Fruit fly (Drosophila melanogaster) whole organism, embryonic: ENCODE measurements around the gene CG14221.

Source experiments
- B-H2 ChIP-seq: fragments of 200-800 bp; sonication (Bioruptor generic); optimal IDR thresholded peaks from 2 replicates; lab custom pipeline; 2018; ENCODE audit warnings: missing biosample characterization, mild to moderate bottlenecking, missing genetic modification characterization
- BEAF-32 ChIP-seq: fragments of 200-800 bp; sonication (Bioruptor generic); optimal IDR thresholded peaks from 3 replicates; lab custom pipeline; 2017; ENCODE audit warnings: missing biosample characterization, missing genetic modification characterization, mild to moderate bottlenecking, moderate library complexity, missing genetic modification reagents
- Bgb ChIP-seq: fragments of 200-800 bp; sonication (Bioruptor generic); IDR thresholded peaks from 2 replicates; pipeline ENCODE4 v1.3.6; 2022; ENCODE audit warnings: missing biosample characterization, missing genetic modification characterization; ENCODE audit not compliant: partially characterized antibody
- Blimp-1 ChIP-seq: fragments of 200-800 bp; sonication (Bioruptor generic); optimal IDR thresholded peaks from 3 replicates; lab custom pipeline; 2018; ENCODE audit warnings: missing biosample characterization, missing genetic modification characterization, mild to moderate bottlenecking, moderate library complexity, missing genetic modification reagents
- Bteb2 ChIP-seq: fragments of 200-800 bp; sonication (Bioruptor generic); optimal IDR thresholded peaks from 2 replicates; lab custom pipeline; 2016; ENCODE audit warnings: missing biosample characterization, missing genetic modification characterization
- CG1024 ChIP-seq: fragments of 200-800 bp; sonication (Bioruptor generic); IDR thresholded peaks from 2 replicates; pipeline ENCODE4 v1.3.6; 2022; ENCODE audit warnings: missing biosample characterization, missing genetic modification characterization
- CG12942 ChIP-seq: fragments of 200-800 bp; sonication (Bioruptor generic); optimal IDR thresholded peaks from 3 replicates; lab custom pipeline; 2016; ENCODE audit warnings: missing biosample characterization, missing genetic modification characterization
- CG18262 ChIP-seq: fragments of 200-800 bp; optimal IDR thresholded peaks from 3 replicates; lab custom pipeline; 2019; ENCODE audit warnings: missing biosample characterization, mild to moderate bottlenecking, missing genetic modification characterization, moderate library complexity
- CG1832 ChIP-seq: fragments of 200-800 bp; sonication (Bioruptor generic); optimal IDR thresholded peaks from 2 replicates; lab custom pipeline; 2017; ENCODE audit warnings: missing biosample characterization, mild to moderate bottlenecking, missing genetic modification characterization, inconsistent platforms
- CG18476 ChIP-seq: fragments of 200-800 bp; sonication (Bioruptor generic); optimal IDR thresholded peaks from 2 replicates; lab custom pipeline; 2016; ENCODE audit warnings: missing biosample characterization, mild to moderate bottlenecking, missing genetic modification characterization
- CG2875 ChIP-seq: fragments of 200-800 bp; sonication (Bioruptor generic); optimal IDR thresholded peaks from 2 replicates; lab custom pipeline; 2017; ENCODE audit warnings: missing biosample characterization, mild to moderate bottlenecking, missing genetic modification characterization, missing genetic modification reagents
- CG3281 ChIP-seq: fragments of 200-800 bp; sonication (Bioruptor generic); optimal IDR thresholded peaks from 3 replicates; lab custom pipeline; 2017; ENCODE audit warnings: missing biosample characterization, mild to moderate bottlenecking, missing genetic modification characterization
- CG4282 ChIP-seq: fragments of 200-800 bp; sonication (Bioruptor generic); optimal IDR thresholded peaks from 2 replicates; lab custom pipeline; 2016; ENCODE audit warnings: missing biosample characterization, missing genetic modification characterization
- CG4404 ChIP-seq: fragments of 200-800 bp; sonication (Bioruptor generic); IDR thresholded peaks from 2 replicates; pipeline ENCODE4 v1.3.6; 2022; ENCODE audit warnings: missing biosample characterization, missing genetic modification characterization
- CG4707 ChIP-seq: fragments of 200-800 bp; sonication (Bioruptor generic); optimal IDR thresholded peaks from 2 replicates; lab custom pipeline; 2018; ENCODE audit warnings: missing biosample characterization, mild to moderate bottlenecking, missing genetic modification characterization, moderate library complexity
- CG7271 ChIP-seq: fragments of 200-800 bp; sonication (Bioruptor generic); optimal IDR thresholded peaks from 2 replicates; lab custom pipeline; 2018; ENCODE audit warnings: missing biosample characterization, mild to moderate bottlenecking, missing genetic modification characterization, moderate library complexity
- CG8944 ChIP-seq: fragments of 200-800 bp; sonication (Bioruptor generic); optimal IDR thresholded peaks from 3 replicates; lab custom pipeline; 2016; ENCODE audit warnings: missing biosample characterization, missing genetic modification characterization
- CG9437 ChIP-seq: fragments of 200-800 bp; sonication (Bioruptor generic); optimal IDR thresholded peaks from 2 replicates; lab custom pipeline; 2018; ENCODE audit warnings: missing biosample characterization, mild to moderate bottlenecking, missing genetic modification characterization
- CTCF ChIP-seq: fragments of 200-800 bp; sonication (Bioruptor generic); optimal IDR thresholded peaks from 2 replicates; lab custom pipeline; 2017; ENCODE audit warnings: missing biosample characterization, mild to moderate bottlenecking, missing genetic modification characterization, moderate library complexity
- D19A ChIP-seq: fragments of 200-800 bp; optimal IDR thresholded peaks from 3 replicates; lab custom pipeline; 2019; ENCODE audit warnings: missing biosample characterization, mild to moderate bottlenecking, missing genetic modification characterization, moderate library complexity
- HLHmδ ChIP-seq: fragments of 200-800 bp; sonication (Bioruptor generic); optimal IDR thresholded peaks from 2 replicates; lab custom pipeline; 2018; ENCODE audit warnings: missing biosample characterization, mild to moderate bottlenecking, missing genetic modification characterization, moderate library complexity
- Hr39 ChIP-seq: fragments of >200 bp; optimal IDR thresholded peaks from 2 replicates; lab custom pipeline; 2017
- Myb ChIP-seq: fragments of 200-800 bp; sonication (Bioruptor generic); optimal IDR thresholded peaks from 2 replicates; lab custom pipeline; 2016; ENCODE audit warnings: missing biosample characterization, missing genetic modification characterization
- Poxn ChIP-seq: fragments of 200-800 bp; sonication (Bioruptor generic); IDR thresholded peaks from 2 replicates; pipeline ENCODE4 v1.3.6; 2022; ENCODE audit warnings: missing biosample characterization, missing genetic modification characterization
- Scr ChIP-seq: fragments of 200-800 bp; sonication (Bioruptor generic); IDR thresholded peaks from 2 replicates; pipeline ENCODE4 v1.3.6; 2022; ENCODE audit warnings: missing biosample characterization, missing genetic modification characterization; ENCODE audit not compliant: partially characterized antibody
- Side ChIP-seq: fragments of 200-800 bp; sonication (Bioruptor generic); optimal IDR thresholded peaks from 2 replicates; lab custom pipeline; 2016; ENCODE audit warnings: missing biosample characterization, missing genetic modification characterization
- ab ChIP-seq: fragments of 200-800 bp; sonication (Bioruptor generic); optimal IDR thresholded peaks from 2 replicates; lab custom pipeline; 2016; ENCODE audit warnings: missing biosample characterization, missing genetic modification characterization
- bbx ChIP-seq: fragments of 200-800 bp; sonication (Bioruptor generic); IDR thresholded peaks from 2 replicates; pipeline ENCODE4 v1.3.6; 2022; ENCODE audit warnings: missing biosample characterization, missing genetic modification characterization; ENCODE audit not compliant: partially characterized antibody
- br ChIP-seq: fragments of >200 bp; optimal IDR thresholded peaks from 2 replicates; lab custom pipeline; 2017
- bsh ChIP-seq, 2 experiments: fragments of 200-800 bp; sonication (Bioruptor generic); optimal IDR thresholded peaks; 2 replicates each; lab custom pipeline; 2017 to 2018; ENCODE audit warnings: mild to moderate bottlenecking in 2 of 2, missing biosample characterization in 2 of 2, missing genetic modification characterization in 2 of 2, moderate library complexity in 1 of 2
- chinmo ChIP-seq: fragments of 200-800 bp; sonication (Bioruptor generic); IDR thresholded peaks from 4 replicates; pipeline ENCODE4 v1.3.6; 2022; ENCODE audit warnings: missing biosample characterization, missing genetic modification characterization; ENCODE audit not compliant: partially characterized antibody
- chm ChIP-seq: fragments of 200-800 bp; sonication (Bioruptor generic); IDR thresholded peaks from 2 replicates; pipeline ENCODE4 v1.3.6; 2022; ENCODE audit warnings: missing biosample characterization, missing genetic modification characterization
- dati ChIP-seq: fragments of 200-800 bp; sonication (Bioruptor generic); IDR thresholded peaks from 2 replicates; pipeline ENCODE4 v1.3.6; 2022; ENCODE audit warnings: missing biosample characterization, missing genetic modification characterization
- dimm ChIP-seq: fragments of 200-800 bp; sonication (Bioruptor generic); IDR thresholded peaks from 2 replicates; pipeline ENCODE4 v1.3.6; 2022; ENCODE audit warnings: missing biosample characterization, missing genetic modification characterization
- ems ChIP-seq: fragments of 200-800 bp; sonication (Bioruptor generic); optimal IDR thresholded peaks from 3 replicates; lab custom pipeline; 2016; ENCODE audit warnings: missing biosample characterization, missing genetic modification characterization
- exex ChIP-seq: fragments of 200-800 bp; sonication (Bioruptor generic); optimal IDR thresholded peaks from 4 replicates; lab custom pipeline; 2018; ENCODE audit warnings: missing biosample characterization, mild to moderate bottlenecking, missing genetic modification characterization, moderate library complexity
- her ChIP-seq: fragments of 200-800 bp; sonication (Bioruptor generic); optimal IDR thresholded peaks from 2 replicates; lab custom pipeline; 2016; ENCODE audit warnings: missing biosample characterization, missing genetic modification characterization
- inv ChIP-seq: fragments of 200-800 bp; sonication (Bioruptor generic); IDR thresholded peaks from 2 replicates; pipeline ENCODE4 v1.3.6; 2022; ENCODE audit warnings: missing biosample characterization, missing genetic modification characterization; ENCODE audit not compliant: partially characterized antibody
- lov ChIP-seq, 2 experiments: fragments of 200-800 bp in 1 of 2; fragments of >200 bp in 1 of 2; sonication (Bioruptor generic) in 1 of 2; IDR thresholded peaks in 1 of 2; optimal IDR thresholded peaks in 1 of 2; 2 replicates in 1 of 2; 3 replicates in 1 of 2; pipeline versions ENCODE4 v1.3.6 to Lab custom; 2017 to 2022; ENCODE audit warnings: missing biosample characterization in 1 of 2, missing genetic modification characterization in 1 of 2
- mirr ChIP-seq: fragments of 200-800 bp; sonication (Bioruptor generic); optimal IDR thresholded peaks from 3 replicates; lab custom pipeline; 2018; ENCODE audit warnings: missing biosample characterization, mild to moderate bottlenecking, missing genetic modification characterization
- nau ChIP-seq: fragments of 200-800 bp; sonication (Bioruptor generic); optimal IDR thresholded peaks from 3 replicates; lab custom pipeline; 2017; ENCODE audit warnings: missing biosample characterization, mild to moderate bottlenecking, missing genetic modification characterization, missing genetic modification reagents
- nmo ChIP-seq: fragments of 200-800 bp; sonication (Bioruptor generic); optimal IDR thresholded peaks from 2 replicates; lab custom pipeline; 2018; ENCODE audit warnings: missing biosample characterization, mild to moderate bottlenecking, missing genetic modification characterization, moderate library complexity
- onecut ChIP-seq: fragments of 200-800 bp; sonication (Bioruptor generic); IDR thresholded peaks from 2 replicates; pipeline ENCODE4 v1.3.6; 2022; ENCODE audit warnings: missing biosample characterization, missing genetic modification characterization
- pan ChIP-seq, 4 experiments: fragments of >200 bp in 3 of 4; fragments of 200-800 bp in 1 of 4; sonication (Bioruptor generic) in 1 of 4; optimal IDR thresholded peaks in 3 of 4; IDR thresholded peaks in 1 of 4; 2 replicates each; pipeline versions ENCODE4 v1.3.6 to Lab custom; 2017 to 2022; ENCODE audit warnings: missing biosample characterization in 2 of 4, missing genetic modification characterization in 2 of 4, mixed read lengths in 1 of 4
- pb ChIP-seq: fragments of 200-800 bp; sonication (Bioruptor generic); optimal IDR thresholded peaks from 3 replicates; lab custom pipeline; 2016; ENCODE audit warnings: missing biosample characterization, missing genetic modification characterization
- pho ChIP-seq: fragments of 200-800 bp; sonication (Bioruptor generic); optimal IDR thresholded peaks from 2 replicates; lab custom pipeline; 2016; ENCODE audit warnings: missing biosample characterization, missing genetic modification characterization
- psq ChIP-seq: fragments of 200-800 bp; sonication (Bioruptor generic); optimal IDR thresholded peaks from 2 replicates; lab custom pipeline; 2017; ENCODE audit warnings: missing biosample characterization, missing genetic modification characterization
- stc ChIP-seq: fragments of 200-800 bp; sonication (Bioruptor generic); IDR thresholded peaks from 2 replicates; pipeline ENCODE4 v1.3.6; 2022; ENCODE audit warnings: missing biosample characterization, missing genetic modification characterization
- tup ChIP-seq: fragments of 200-800 bp; sonication (Bioruptor generic); optimal IDR thresholded peaks from 2 replicates; lab custom pipeline; 2016; ENCODE audit warnings: missing biosample characterization, mild to moderate bottlenecking, missing genetic modification characterization, moderate library complexity
- z ChIP-seq: fragments of 200-800 bp; sonication (Bioruptor generic); IDR thresholded peaks from 3 replicates; pipeline ENCODE4 v1.3.6; 2022; ENCODE audit warnings: missing biosample characterization, missing genetic modification characterization
- zf30C ChIP-seq: fragments of 200-800 bp; sonication (Bioruptor generic); optimal IDR thresholded peaks from 3 replicates; lab custom pipeline; 2018; ENCODE audit warnings: missing biosample characterization, mild to moderate bottlenecking, missing genetic modification characterization

CG14221 gene

dm6 chrX:19613473-19613872 lies 7.6 kb downstream of the CG14221 start (continued):
- TF ChIP-seq CG7271 (peak; percentile 76), CG4404 (GFP tag; lab: Robert Waterston, UW) (no peak), CG4282 (no peak), ab (GFP tag; lab: Kevin White, UChicago) (no peak), bbx (GFP tag; lab: Robert Waterston, UW) (no peak), CG2875 (GFP tag; lab: Kevin White, UChicago) (peak; percentile 55), BEAF-32 (GFP tag; lab: Kevin White, UChicago) (peak; percentile 48), Bgb (no peak), bsh (GFP tag; optimal IDR thresholded peaks at IDR 0.05; lab: Kevin White, UChicago) (peak in 1 of 2 experiments; percentile 28), inv (no peak), CG4707 (GFP tag; lab: Kevin White, UChicago) (peak; percentile 63), D19A (tag; lab: Kevin White, UChicago) (no peak), psq (GFP tag; lab: Kevin White, UChicago) (no peak), chinmo (GFP tag; lab: Robert Waterston, UW) (no peak), exex (peak; percentile 7), Poxn (no peak), pan (optimal IDR thresholded peaks at IDR 0.05; lab: Kevin White, UChicago) (no peak), pan (GFP tag; optimal IDR thresholded peaks at IDR 0.05 in 1 of 2, IDR thresholded peaks at IDR 0.05 in 1 of 2) (peak in 1 of 2 experiments; percentile 29), CG18476 (no peak), Scr (peak; percentile 47), B-H2 (GFP tag; lab: Kevin White, UChicago) (peak; percentile 76), Bteb2 (GFP tag; lab: Kevin White, UChicago) (no peak), dati (no peak), CG12942 (no peak), mirr (GFP tag; lab: Kevin White, UChicago) (peak; percentile 89), Blimp-1 (no peak), HLHmδ (peak; percentile 86), br (no peak), nau (GFP tag; lab: Kevin White, UChicago) (no peak), CG1024 (peak; percentile 44; the same call in 1 of the 2 replicates), CG1832 (GFP tag; lab: Kevin White, UChicago) (no peak), onecut (GFP tag; lab: Robert Waterston, UW) (peak; percentile 64), CG18262 (tag; lab: Kevin White, UChicago) (peak; percentile 34), dimm (GFP tag; lab: Robert Waterston, UW) (no peak), pho (GFP tag; lab: Kevin White, UChicago) (no peak), CG8944 (GFP tag; lab: Kevin White, UChicago) (no peak), Myb (GFP tag; lab: Kevin White, UChicago) (peak; percentile 76), Side (peak; percentile 51), her (GFP tag; lab: Kevin White, UChicago) (peak; percentile 17), chm (GFP tag; lab: Robert Waterston, UW) (peak; percentile 74), tup (no peak), ems (peak; percentile 0), lov (optimal IDR thresholded peaks at IDR 0.05; lab: Kevin White, UChicago) (no peak), lov (GFP tag; IDR thresholded peaks at IDR 0.05; lab: Robert Waterston, UW) (no peak; the same call in 2 of the 3 replicates), stc (GFP tag; lab: Robert Waterston, UW) (peak; percentile 42; the same call in 1 of the 2 replicates), zf30C (GFP tag; lab: Kevin White, UChicago) (no peak), CG9437 (GFP tag; lab: Kevin White, UChicago) (peak; percentile 17), CTCF (GFP tag; lab: Kevin White, UChicago) (peak; percentile 14), Hr39 (lab: Kevin White, UChicago) (no peak), z (no peak), CG3281 (peak; percentile 78), nmo (GFP tag; lab: Kevin White, UChicago) (peak; percentile 23), pb (peak; percentile 57)
